Worm (Caenorhabditis elegans) whole organism, L3 larva: ENCODE measurements around the gene dao-4.

ENCODE experiments used
- R02D3.7 ChIP-seq: fragments of 150-350 bp; optimal IDR thresholded peaks from 2 replicates; lab custom pipeline; 2014; ENCODE audit warnings: missing biosample characterization, missing genetic modification characterization
- ZK546.5 ChIP-seq: sonication (generic microtip); optimal IDR thresholded peaks from 2 replicates; lab custom pipeline; 2017; ENCODE audit warnings: missing biosample characterization, missing genetic modification characterization
- ceh-16 ChIP-seq: sonication (generic microtip); optimal IDR thresholded peaks from 2 replicates; lab custom pipeline; 2017; ENCODE audit warnings: missing biosample characterization, missing genetic modification characterization
- ceh-28 ChIP-seq: fragments of 150-350 bp; optimal IDR thresholded peaks from 2 replicates; lab custom pipeline; 2014; ENCODE audit warnings: missing biosample characterization, missing genetic modification reagents, missing genetic modification characterization
- ceh-82 ChIP-seq: fragments of 150-350 bp; optimal IDR thresholded peaks from 2 replicates; lab custom pipeline; 2014; ENCODE audit warnings: missing biosample characterization, missing genetic modification characterization
- egl-27 ChIP-seq: sonication (generic microtip); optimal IDR thresholded peaks from 4 replicates; lab custom pipeline; 2017; ENCODE audit warnings: missing biosample characterization, missing genetic modification reagents, missing genetic modification characterization
- egl-5 ChIP-seq: fragments of 150-350 bp; optimal IDR thresholded peaks from 2 replicates; lab custom pipeline; 2017; ENCODE audit warnings: missing biosample characterization, missing genetic modification reagents, missing genetic modification characterization, inconsistent platforms
- elt-1 ChIP-seq: fragments of 150-350 bp; optimal IDR thresholded peaks from 2 replicates; lab custom pipeline; 2014; ENCODE audit warnings: missing biosample characterization, missing genetic modification characterization
- elt-2 ChIP-seq: sonication (generic microtip); optimal IDR thresholded peaks from 2 replicates; lab custom pipeline; 2016; ENCODE audit warnings: missing genetic modification reagents, mild to moderate bottlenecking, missing genetic modification characterization, missing compliant biosample characterization
- elt-3 ChIP-seq, 3 experiments: fragments of 150-350 bp in 1 of 3; sonication (generic microtip) in 2 of 3; optimal IDR thresholded peaks; 2 replicates in 2 of 3; 4 replicates in 1 of 3; lab custom pipeline; 2014 to 2017; ENCODE audit warnings: missing biosample characterization in 3 of 3, missing genetic modification characterization in 3 of 3
- fkh-10 ChIP-seq: sonication (generic microtip); optimal IDR thresholded peaks from 2 replicates; lab custom pipeline; 2017; ENCODE audit warnings: missing biosample characterization, missing genetic modification reagents, missing genetic modification characterization
- fkh-2 ChIP-seq: fragments of 150-350 bp; optimal IDR thresholded peaks from 2 replicates; lab custom pipeline; 2014; ENCODE audit warnings: missing biosample characterization, missing genetic modification reagents, missing genetic modification characterization
- fos-1 ChIP-seq: fragments of 150-350 bp; optimal IDR thresholded peaks from 2 replicates; lab custom pipeline; 2014; ENCODE audit warnings: missing biosample characterization, missing genetic modification characterization
- hmg-11 ChIP-seq: sonication (generic microtip); optimal IDR thresholded peaks from 2 replicates; lab custom pipeline; 2016; ENCODE audit warnings: missing genetic modification characterization, missing compliant biosample characterization
- jun-1 ChIP-seq: fragments of 150-350 bp; optimal IDR thresholded peaks from 2 replicates; lab custom pipeline; 2014; ENCODE audit warnings: missing biosample characterization, missing genetic modification reagents, missing genetic modification characterization
- lin-15B ChIP-seq: fragments of 150-350 bp; optimal IDR thresholded peaks from 2 replicates; lab custom pipeline; 2014; ENCODE audit warnings: missing biosample characterization, missing genetic modification characterization
- lin-39 ChIP-seq: fragments of 150-350 bp; optimal IDR thresholded peaks from 2 replicates; lab custom pipeline; 2018; ENCODE audit warnings: missing biosample characterization, missing genetic modification reagents, missing genetic modification characterization
- lsy-12 ChIP-seq: sonication (generic microtip); optimal IDR thresholded peaks from 2 replicates; lab custom pipeline; 2016; ENCODE audit warnings: mild to moderate bottlenecking, missing genetic modification characterization, missing compliant biosample characterization
- mdl-1 ChIP-seq: fragments of 150-350 bp; optimal IDR thresholded peaks from 2 replicates; lab custom pipeline; 2014; ENCODE audit warnings: missing biosample characterization, missing genetic modification characterization
- mml-1 ChIP-seq: fragments of 150-350 bp; sonication (generic microtip); optimal IDR thresholded peaks from 3 replicates; lab custom pipeline; 2014; ENCODE audit warnings: missing biosample characterization, missing genetic modification characterization
- nfya-1 ChIP-seq: sonication (generic microtip); optimal IDR thresholded peaks from 2 replicates; lab custom pipeline; 2017; ENCODE audit warnings: missing genetic modification characterization, mild to moderate bottlenecking, missing compliant biosample characterization, antibody characterized with exemption, moderate library complexity; ENCODE audit not compliant: insufficient read depth
- nhr-11 ChIP-seq: fragments of 150-350 bp; optimal IDR thresholded peaks from 2 replicates; lab custom pipeline; 2014; ENCODE audit warnings: missing biosample characterization, missing genetic modification characterization
- nhr-23 ChIP-seq: fragments of 150-350 bp; optimal IDR thresholded peaks from 2 replicates; lab custom pipeline; 2014; ENCODE audit warnings: missing biosample characterization, missing genetic modification reagents, missing genetic modification characterization
- nhr-237 ChIP-seq: fragments of 150-350 bp; optimal IDR thresholded peaks from 2 replicates; lab custom pipeline; 2014; ENCODE audit warnings: missing biosample characterization, missing genetic modification characterization
- nhr-28 ChIP-seq: fragments of 150-350 bp; optimal IDR thresholded peaks from 2 replicates; lab custom pipeline; 2014; ENCODE audit warnings: missing biosample characterization, missing genetic modification characterization
- nhr-43 ChIP-seq: sonication (generic microtip); optimal IDR thresholded peaks from 2 replicates; lab custom pipeline; 2016; ENCODE audit warnings: mild to moderate bottlenecking, missing genetic modification characterization, missing compliant biosample characterization; ENCODE audit not compliant: poor library complexity, severe bottlenecking
- nhr-76 ChIP-seq: fragments of 150-350 bp; sonication (generic microtip); optimal IDR thresholded peaks from 5 replicates; lab custom pipeline; 2014; ENCODE audit warnings: missing biosample characterization, missing genetic modification characterization
- nhr-77 ChIP-seq: fragments of 150-350 bp; optimal IDR thresholded peaks from 2 replicates; lab custom pipeline; 2014; ENCODE audit warnings: missing biosample characterization, missing genetic modification characterization
- pha-4 ChIP-seq: fragments of 150-350 bp; optimal IDR thresholded peaks from 2 replicates; lab custom pipeline; 2014; ENCODE audit warnings: missing biosample characterization, missing genetic modification reagents, missing genetic modification characterization
- pqm-1 ChIP-seq: fragments of 150-350 bp; optimal IDR thresholded peaks from 2 replicates; lab custom pipeline; 2017; ENCODE audit warnings: missing biosample characterization, missing genetic modification characterization, inconsistent platforms
- skn-1 ChIP-seq: fragments of 150-350 bp; optimal IDR thresholded peaks from 2 replicates; lab custom pipeline; 2014; ENCODE audit warnings: missing biosample characterization, missing genetic modification characterization
- snpc-4 ChIP-seq: fragments of 150-350 bp; optimal IDR thresholded peaks from 2 replicates; lab custom pipeline; 2014; ENCODE audit warnings: missing biosample characterization, missing genetic modification characterization
- unc-39 ChIP-seq: sonication (generic microtip); optimal IDR thresholded peaks from 4 replicates; lab custom pipeline; 2017; ENCODE audit warnings: missing biosample characterization, missing genetic modification characterization
- zag-1 ChIP-seq: fragments of 150-350 bp; optimal IDR thresholded peaks from 2 replicates; lab custom pipeline; 2014; ENCODE audit warnings: missing biosample characterization, missing genetic modification characterization
- ztf-11 ChIP-seq: fragments of 150-350 bp; optimal IDR thresholded peaks from 2 replicates; lab custom pipeline; 2014; ENCODE audit warnings: missing biosample characterization, missing genetic modification characterization
- ztf-4 ChIP-seq: fragments of 150-350 bp; optimal IDR thresholded peaks from 2 replicates; lab custom pipeline; 2014; ENCODE audit warnings: missing biosample characterization, missing genetic modification characterization

Gene dao-4

ce11 chrX:10069692-10070091 lies 5.4 kb upstream of the dao-4 start, which contains the start of gene mlck-1:
Gene mlck-1 (minus strand): TSS chrX:10069792.
- TF ChIP-seq R02D3.7 (tag; lab: Kevin White, UChicago) (no peak), egl-5 (tag; lab: Kevin White, UChicago) (no peak), elt-3 (tag; optimal IDR thresholded peaks at IDR 0.05; lab: Kevin White, UChicago) (no peak), mml-1 (tag; lab: Kevin White, UChicago) (no peak), ceh-82 (tag; lab: Kevin White, UChicago) (no peak), lin-39 (tag; lab: Kevin White, UChicago) (no peak), nhr-11 (tag; lab: Kevin White, UChicago) (no peak), skn-1 (tag; lab: Kevin White, UChicago) (no peak), nhr-28 (tag; lab: Kevin White, UChicago) (no peak), elt-1 (tag; lab: Kevin White, UChicago) (no peak), nhr-77 (tag; lab: Kevin White, UChicago) (no peak), snpc-4 (tag; lab: Kevin White, UChicago) (no peak)

DNA sequence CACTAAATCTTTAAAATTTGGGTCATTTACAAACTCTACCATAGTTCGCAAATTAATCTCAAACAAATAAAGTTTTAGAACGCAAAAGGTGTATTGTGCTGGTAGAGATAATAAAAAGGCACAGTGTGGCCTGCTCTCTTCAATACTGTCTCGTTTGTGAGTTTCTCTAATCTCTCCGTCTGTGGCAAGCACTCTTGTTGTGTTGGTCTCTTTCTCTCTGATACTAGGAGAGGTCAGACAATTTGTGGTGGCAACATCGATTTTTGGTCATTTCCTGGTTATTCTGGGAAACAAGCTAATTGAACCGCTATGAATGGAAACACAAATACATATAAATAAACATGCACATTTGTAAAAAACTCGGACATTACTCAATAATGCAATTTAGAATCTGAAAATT lies 855 bp upstream of the dao-4 start, which contains the start of gene ZC373.5:
Gene ZC373.5, minus strand, starts transcription at position 159 of the 400 bp plus-strand sequence.
- TF ChIP-seq fkh-2 (no peak), nhr-11 (tag; lab: Kevin White, UChicago) (no peak), lsy-12 (tag; lab: Kevin White, UChicago) (no peak), nfya-1 (tag; lab: Kevin White, UChicago) (peak; percentile 3), pqm-1 (tag; lab: Kevin White, UChicago) (peak; percentile 66), elt-1 (tag; lab: Kevin White, UChicago) (no peak), hmg-11 (tag; lab: Kevin White, UChicago) (peak; percentile 7), ztf-11 (no peak), pha-4 (tag; lab: Kevin White, UChicago) (peak; percentile 57), egl-5 (tag; lab: Kevin White, UChicago) (no peak), fkh-10 (GFP tag; lab: Kevin White, UChicago) (no peak), nhr-77 (tag; lab: Kevin White, UChicago) (no peak), ztf-4 (tag; lab: Kevin White, UChicago) (no peak), nhr-237 (tag; lab: Kevin White, UChicago) (no peak), elt-2 (tag; lab: Kevin White, UChicago) (peak; percentile 73), mdl-1 (no peak), nhr-23 (tag; lab: Kevin White, UChicago) (peak; percentile 11), ceh-28 (tag; lab: Kevin White, UChicago) (peak; percentile 54), nhr-76 (tag; lab: Kevin White, UChicago) (no peak), snpc-4 (tag; lab: Kevin White, UChicago) (no peak), zag-1 (no peak), ZK546.5 (no peak), jun-1 (no peak), fos-1 (tag; lab: Kevin White, UChicago) (no peak)

ce11 chrX:10076334-10076733 lies 1.2 kb downstream of the dao-4 start:
- TF ChIP-seq nhr-23 (tag; lab: Kevin White, UChicago) (peak; percentile 64), elt-3 (tag; optimal IDR thresholded peaks at IDR 0.05; lab: Kevin White, UChicago) (no peak)

DNA sequence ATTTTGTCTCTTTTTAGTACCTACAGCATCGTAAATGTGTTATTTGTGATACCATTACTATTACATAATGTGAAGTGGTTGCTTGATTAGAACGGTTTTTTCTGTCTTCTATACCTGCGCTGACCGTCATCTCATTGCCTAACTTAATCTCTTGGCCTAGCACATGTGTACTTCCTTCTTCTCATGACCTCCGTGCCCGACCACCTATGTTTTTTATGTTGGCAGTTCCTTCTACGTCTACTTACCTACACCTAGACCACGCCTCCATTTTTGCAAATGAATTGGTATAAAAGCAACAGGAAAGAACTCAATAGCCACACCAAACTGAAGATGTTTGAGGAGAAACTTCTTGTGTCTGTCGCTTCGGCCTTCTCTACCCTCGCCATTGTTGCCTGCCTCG lies 2.2 kb downstream of the dao-4 start, which contains the start of gene col-176:
Gene col-176, plus strand, starts transcription at position 301 of the 400 bp plus-strand sequence.
- TF ChIP-seq ztf-11 (no peak), mml-1 (tag; lab: Kevin White, UChicago) (no peak), ceh-16 (no peak), nhr-23 (tag; lab: Kevin White, UChicago) (peak; percentile 58)

ce11 chrX:10078089-10078488 lies 3.0 kb downstream of the dao-4 start:
- no peak for TF ChIP-seq nhr-43
- TF ChIP-seq mml-1 (tag; lab: Kevin White, UChicago), result no peak
- no peak for TF ChIP-seq nfya-1 (tag; lab: Kevin White, UChicago)
- no peak for TF ChIP-seq egl-5 (tag; lab: Kevin White, UChicago)
- TF ChIP-seq ceh-16, result no peak
- TF ChIP-seq jun-1, result no peak
- TF ChIP-seq elt-1 (tag; lab: Kevin White, UChicago), result no peak
- TF ChIP-seq lin-39 (tag; lab: Kevin White, UChicago), result no peak
- TF ChIP-seq ceh-28 (tag; lab: Kevin White, UChicago), result no peak
- TF ChIP-seq nhr-11 (tag; lab: Kevin White, UChicago), result no peak
- no peak for TF ChIP-seq R02D3.7 (tag; lab: Kevin White, UChicago)
- TF ChIP-seq nhr-237 (tag; lab: Kevin White, UChicago), result no peak
- no peak for TF ChIP-seq egl-27 (tag; lab: Kevin White, UChicago)
- TF ChIP-seq lin-15B, result no peak
- no peak for TF ChIP-seq snpc-4 (tag; lab: Kevin White, UChicago)
- TF ChIP-seq unc-39 (tag; lab: Kevin White, UChicago), result no peak
